Worm (Caenorhabditis elegans): ENCODE data around the gene ent-5.

DNA sequence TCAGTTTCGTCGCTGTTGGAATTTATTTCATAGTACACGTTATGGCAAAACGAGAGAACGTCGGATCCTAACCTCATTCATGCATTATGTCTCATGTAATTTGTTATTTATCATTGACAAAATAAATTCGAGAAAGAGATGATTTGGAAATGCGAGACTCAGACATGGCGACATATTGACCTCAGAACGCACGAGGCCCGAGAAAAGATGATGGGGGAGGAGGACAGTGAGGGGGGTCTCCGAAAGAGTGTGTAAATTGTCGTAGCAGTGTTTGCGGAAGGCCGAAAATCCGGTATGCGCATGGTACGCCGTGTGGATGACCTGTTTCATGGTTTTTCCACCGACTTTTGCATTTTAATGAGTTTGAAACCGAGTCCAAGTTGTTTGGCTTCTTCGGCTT, 13.4 kb downstream of the ent-5 start:
- TF ChIP-seq unc-98 (GFP tag; IDR thresholded peaks at IDR 0.05), result no peak
- TF ChIP-seq lin-13 (GFP tag; optimal IDR thresholded peaks at IDR 0.05), result peak; percentile 13
- TF ChIP-seq nhr-12 (tag; optimal IDR thresholded peaks at IDR 0.05), result no peak
- peak in 1 of 6 experiments; percentile 65 for TF ChIP-seq elt-3 (tag; optimal IDR thresholded peaks at IDR 0.05)
- no peak for TF ChIP-seq unc-130 (tag; optimal IDR thresholded peaks at IDR 0.05)
- no peak for TF ChIP-seq unc-62 (GFP tag; optimal IDR thresholded peaks at IDR 0.05)
